Fruit fly (Drosophila melanogaster): Measurements from ENCODE around the gene Cyp309a2.

The Cyp309a2 gene

dm6 chr2L:2572937-2573336 is at the start of gene Cyp309a2:
Gene Cyp309a2 (minus strand): TSS chr2L:2573037.
- TF ChIP-seq CG8478 (optimal IDR thresholded peaks at IDR 0.05) (no peak), psq (optimal IDR thresholded peaks at IDR 0.05) (no peak), Dll (optimal IDR thresholded peaks at IDR 0.05) (no peak), pan (optimal IDR thresholded peaks at IDR 0.05) (no peak), EcR (GFP tag; optimal IDR thresholded peaks at IDR 0.05) (no peak), usp (GFP tag; optimal IDR thresholded peaks at IDR 0.05) (no peak)

dm6 chr2L:2619887-2620286 is 47.0 kb upstream of the Cyp309a2 start, which contains the start of gene CG43403:
Gene CG43403 (plus strand): TSS chr2L:2620187.
- no peak for TF ChIP-seq CG8478 (optimal IDR thresholded peaks at IDR 0.05)
- TF ChIP-seq Dll (optimal IDR thresholded peaks at IDR 0.05) = no peak
- TF ChIP-seq psq (optimal IDR thresholded peaks at IDR 0.05) = no peak
- TF ChIP-seq usp (GFP tag; optimal IDR thresholded peaks at IDR 0.05) = no peak
- no peak for TF ChIP-seq EcR (GFP tag; optimal IDR thresholded peaks at IDR 0.05)
- no peak for TF ChIP-seq pan (optimal IDR thresholded peaks at IDR 0.05)

DNA sequence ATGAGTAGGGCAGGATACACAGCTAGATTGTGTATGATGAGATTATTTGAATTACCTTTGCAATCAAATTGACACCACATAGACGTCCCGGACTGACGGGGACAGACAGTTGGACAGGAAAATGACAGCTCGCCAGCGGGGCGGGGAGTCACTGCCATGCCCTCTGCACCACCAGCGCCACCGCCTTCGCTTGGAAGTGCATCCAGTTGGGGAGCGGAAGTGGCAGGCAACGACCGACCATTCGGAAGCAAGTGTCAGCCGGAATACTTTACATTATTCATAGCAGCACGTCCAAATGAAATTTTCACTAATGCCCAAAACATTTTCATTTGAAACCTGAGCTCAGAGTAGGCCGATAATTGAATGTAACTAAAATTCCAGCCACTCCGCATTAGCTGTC is 36.9 kb upstream of the Cyp309a2 start, which contains the start of gene CG15395:
CG15395 (plus strand) TSS at position 301 of the 400 bp plus-strand sequence.
- TF ChIP-seq pan (optimal IDR thresholded peaks at IDR 0.05) (no peak), Dll (optimal IDR thresholded peaks at IDR 0.05) (no peak), EcR (GFP tag; optimal IDR thresholded peaks at IDR 0.05) (no peak), psq (optimal IDR thresholded peaks at IDR 0.05) (no peak), usp (GFP tag; optimal IDR thresholded peaks at IDR 0.05) (no peak), CG8478 (optimal IDR thresholded peaks at IDR 0.05) (no peak)

DNA sequence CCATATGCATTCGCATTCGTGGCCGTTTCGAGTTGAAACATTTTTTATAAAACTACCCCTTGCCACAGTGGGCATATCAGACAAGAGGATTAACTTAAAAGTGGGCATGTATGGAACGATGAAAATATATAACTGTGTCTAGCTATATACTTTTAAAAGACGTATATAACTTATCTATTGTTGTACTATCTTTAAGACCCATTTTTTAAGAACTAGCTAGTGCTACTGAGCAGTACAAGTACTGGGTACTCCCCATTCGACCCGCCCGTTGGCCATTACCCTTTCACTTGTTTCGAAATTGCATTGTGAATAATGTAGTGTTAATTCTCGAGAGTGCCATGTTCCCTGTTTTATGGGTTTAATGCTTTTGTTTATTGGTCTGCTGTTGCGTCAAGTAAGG is 33.9 kb upstream of the Cyp309a2 start:
- TF ChIP-seq psq (optimal IDR thresholded peaks at IDR 0.05) = no peak
- TF ChIP-seq usp (GFP tag; optimal IDR thresholded peaks at IDR 0.05) = no peak
- TF ChIP-seq Dll (optimal IDR thresholded peaks at IDR 0.05) = no peak
- no peak for TF ChIP-seq pan (optimal IDR thresholded peaks at IDR 0.05)
- TF ChIP-seq EcR (GFP tag; optimal IDR thresholded peaks at IDR 0.05) = no peak
- TF ChIP-seq CG8478 (optimal IDR thresholded peaks at IDR 0.05) = no peak

dm6 chr2L:2591569-2591968 is 18.7 kb upstream of the Cyp309a2 start, which contains the start of gene CG15394:
Gene CG15394 (plus strand): TSS chr2L:2591869.
- TF ChIP-seq usp (GFP tag; optimal IDR thresholded peaks at IDR 0.05) = no peak
- no peak for TF ChIP-seq psq (optimal IDR thresholded peaks at IDR 0.05)
- no peak for TF ChIP-seq EcR (GFP tag; optimal IDR thresholded peaks at IDR 0.05)
- no peak for TF ChIP-seq pan (optimal IDR thresholded peaks at IDR 0.05)
- TF ChIP-seq CG8478 (optimal IDR thresholded peaks at IDR 0.05) = no peak
- TF ChIP-seq Dll (optimal IDR thresholded peaks at IDR 0.05) = no peak

- no peak for TF ChIP-seq psq (optimal IDR thresholded peaks at IDR 0.05)
- no peak for TF ChIP-seq Dll (optimal IDR thresholded peaks at IDR 0.05)
- no peak for TF ChIP-seq EcR (GFP tag; optimal IDR thresholded peaks at IDR 0.05)
- TF ChIP-seq CG8478 (optimal IDR thresholded peaks at IDR 0.05) = no peak
- no peak for TF ChIP-seq usp (GFP tag; optimal IDR thresholded peaks at IDR 0.05)
Measured at dm6 chr2L:2585285-2585684, 12.4 kb upstream of the Cyp309a2 start, which contains the start of gene Drp1. Gene Drp1 (minus strand): TSS chr2L:2585430.

dm6 chr2L:2584461-2585056 is 11.7 kb upstream of the Cyp309a2 start:
- TF ChIP-seq Dll (optimal IDR thresholded peaks at IDR 0.05) = no peak
- no peak for TF ChIP-seq pan (optimal IDR thresholded peaks at IDR 0.05)
- no peak for TF ChIP-seq usp (GFP tag; optimal IDR thresholded peaks at IDR 0.05)
- no peak for TF ChIP-seq CG8478 (optimal IDR thresholded peaks at IDR 0.05)
- TF ChIP-seq psq (optimal IDR thresholded peaks at IDR 0.05) = no peak
- TF ChIP-seq EcR (GFP tag; optimal IDR thresholded peaks at IDR 0.05) = no peak

DNA sequence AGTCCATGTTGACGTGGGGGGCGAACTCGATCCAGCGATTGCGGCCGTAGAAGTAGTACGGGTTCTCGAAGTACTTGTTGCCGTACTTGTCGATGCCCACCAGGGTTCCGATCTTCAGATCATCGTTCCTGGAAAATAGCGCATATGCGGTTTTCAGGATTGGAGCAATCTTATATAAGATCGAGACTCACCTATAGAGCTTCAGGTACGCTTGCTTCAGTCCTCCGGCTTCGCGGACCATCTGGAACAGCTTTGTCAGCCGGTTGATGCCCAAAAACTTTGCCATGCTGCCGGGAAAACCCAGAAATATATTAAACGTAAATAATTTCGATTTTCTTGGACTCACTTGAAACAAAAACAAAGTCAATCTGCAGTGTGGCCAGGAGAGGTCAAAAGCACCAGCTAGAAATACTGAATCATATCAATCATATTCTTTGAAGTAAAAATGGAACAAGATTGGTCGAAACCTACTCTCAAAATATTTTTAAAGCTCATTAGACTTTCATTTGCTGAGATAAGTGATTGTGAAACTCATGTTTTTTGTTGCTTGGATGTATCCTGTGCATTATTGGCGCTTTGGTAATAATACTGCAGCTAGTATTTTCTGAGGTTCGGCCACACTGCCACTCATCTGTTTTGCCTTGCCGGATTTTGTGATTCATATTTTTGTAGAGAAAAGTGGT is 7.0 kb upstream of the Cyp309a2 start, which contains the start of the genes ND-B17.2 and Arpc5:
ND-B17.2 (minus strand) TSS at position 504 of the 683 bp plus-strand sequence.
Arpc5 (plus strand) TSS at position 624 of the 683 bp plus-strand sequence.
- TF ChIP-seq EcR (GFP tag; optimal IDR thresholded peaks at IDR 0.05) (no peak), psq (optimal IDR thresholded peaks at IDR 0.05) (no peak), usp (GFP tag; optimal IDR thresholded peaks at IDR 0.05) (no peak), CG8478 (optimal IDR thresholded peaks at IDR 0.05) (no peak), pan (optimal IDR thresholded peaks at IDR 0.05) (no peak), Dll (optimal IDR thresholded peaks at IDR 0.05) (no peak)

dm6 chr2L:2577361-2577737 is 4.5 kb upstream of the Cyp309a2 start, which contains the start of gene Elba2:
Gene Elba2 (plus strand): TSS chr2L:2577687.
- TF ChIP-seq Dll (optimal IDR thresholded peaks at IDR 0.05) (no peak), pan (optimal IDR thresholded peaks at IDR 0.05) (no peak), psq (optimal IDR thresholded peaks at IDR 0.05) (no peak), EcR (GFP tag; optimal IDR thresholded peaks at IDR 0.05) (no peak), usp (GFP tag; optimal IDR thresholded peaks at IDR 0.05) (no peak), CG8478 (optimal IDR thresholded peaks at IDR 0.05) (no peak)

dm6 chr2L:2576565-2577360 is 3.9 kb upstream of the Cyp309a2 start, which contains the start of gene insv:
Gene insv (minus strand): TSS chr2L:2576997.
- TF ChIP-seq EcR (GFP tag; optimal IDR thresholded peaks at IDR 0.05) = no peak
- TF ChIP-seq Dll (optimal IDR thresholded peaks at IDR 0.05) = no peak
- no peak for TF ChIP-seq psq (optimal IDR thresholded peaks at IDR 0.05)
- TF ChIP-seq usp (GFP tag; optimal IDR thresholded peaks at IDR 0.05) = no peak
- no peak for TF ChIP-seq CG8478 (optimal IDR thresholded peaks at IDR 0.05)

DNA sequence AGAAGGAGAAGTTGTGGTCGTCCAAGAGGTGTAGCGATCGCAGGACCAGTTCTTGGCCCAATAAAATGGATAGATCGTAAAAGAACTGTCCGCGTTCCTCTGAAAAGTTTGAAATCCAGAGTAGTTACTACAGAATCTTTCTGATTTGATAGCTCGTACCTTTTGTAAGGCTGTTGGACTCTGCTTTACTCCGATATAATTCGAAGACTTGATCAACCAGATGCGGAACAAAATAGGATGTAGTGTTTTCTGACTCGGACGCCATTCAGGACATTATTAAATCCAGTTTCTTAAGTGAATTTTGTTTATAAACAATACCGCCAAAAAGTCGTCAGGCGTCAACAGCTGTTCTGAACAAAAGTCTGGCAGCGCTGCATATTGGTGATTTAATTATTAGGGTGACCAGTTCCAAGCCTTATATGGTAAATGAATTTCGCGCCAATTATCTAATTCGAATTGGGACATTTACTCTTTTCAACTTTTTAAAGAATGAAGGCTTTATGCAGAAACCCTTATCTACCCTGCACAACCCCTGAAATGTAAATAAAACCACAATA is 2.0 kb upstream of the Cyp309a2 start, which contains the start of the genes Rad1 and Sws1:
Rad1 (minus strand) TSS at position 336 of the 557 bp plus-strand sequence.
Sws1 (minus strand) TSS at position 336 of the 557 bp plus-strand sequence.
- TF ChIP-seq psq (optimal IDR thresholded peaks at IDR 0.05) = no peak
- TF ChIP-seq EcR (GFP tag; optimal IDR thresholded peaks at IDR 0.05) = no peak
- no peak for TF ChIP-seq Dll (optimal IDR thresholded peaks at IDR 0.05)
- TF ChIP-seq usp (GFP tag; optimal IDR thresholded peaks at IDR 0.05) = no peak
- TF ChIP-seq pan (optimal IDR thresholded peaks at IDR 0.05) = no peak
- TF ChIP-seq CG8478 (optimal IDR thresholded peaks at IDR 0.05) = no peak

Data from whole organism.